Worm (Caenorhabditis elegans) whole organism, late embryonic: ENCODE results near the gene C13C4.6.

ENCODE experiments used
- ama-1 ChIP-seq: fragments of 150-350 bp; optimal IDR thresholded peaks from 2 replicates; lab custom pipeline; 2014
- dmd-4 ChIP-seq: sonication (generic microtip); optimal IDR thresholded peaks from 2 replicates; lab custom pipeline; 2016; ENCODE audit warnings: borderline replicate concordance, missing genetic modification characterization, missing compliant biosample characterization
- hlh-13 ChIP-seq: fragments of 200-800 bp; sonication (Bioruptor generic); optimal IDR thresholded peaks from 2 replicates; lab custom pipeline; 2018; ENCODE audit warnings: mild to moderate bottlenecking, missing genetic modification characterization, missing compliant biosample characterization
- lim-6 ChIP-seq: sonication (generic microtip); optimal IDR thresholded peaks from 2 replicates; lab custom pipeline; 2016; ENCODE audit warnings: missing genetic modification characterization, missing compliant biosample characterization
- lin-11 ChIP-seq: fragments of 200-800 bp; sonication (Bioruptor generic); optimal IDR thresholded peaks from 2 replicates; lab custom pipeline; 2018; ENCODE audit warnings: mild to moderate bottlenecking, missing genetic modification characterization, missing compliant biosample characterization
- nhr-11 ChIP-seq: fragments of 150-350 bp; optimal IDR thresholded peaks from 2 replicates; lab custom pipeline; 2014; ENCODE audit warnings: missing biosample characterization, missing genetic modification characterization
- nhr-232 ChIP-seq: sonication (generic microtip); optimal IDR thresholded peaks from 2 replicates; lab custom pipeline; 2016; ENCODE audit warnings: missing genetic modification characterization, missing compliant biosample characterization
- zip-5 ChIP-seq: sonication (generic microtip); optimal IDR thresholded peaks from 2 replicates; lab custom pipeline; 2016; ENCODE audit warnings: missing genetic modification characterization, missing compliant biosample characterization

DNA sequence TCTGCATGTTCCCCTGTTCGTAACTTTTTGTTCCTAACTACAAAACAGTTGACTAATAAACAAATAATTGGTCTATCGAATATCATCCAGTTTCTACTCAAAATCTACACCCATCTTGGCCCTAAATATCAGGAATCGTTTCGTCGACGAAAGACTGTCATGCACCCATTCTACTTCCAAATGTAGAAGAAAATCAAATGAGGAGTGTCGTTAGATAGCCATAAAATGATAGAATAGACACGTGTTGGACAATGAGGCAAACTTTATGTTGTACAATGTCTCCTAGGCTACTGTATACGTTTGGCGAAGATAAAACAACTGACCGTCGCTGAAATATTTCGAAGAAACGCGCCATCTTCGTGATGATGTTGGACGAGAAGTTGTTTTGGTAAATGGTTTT is 38.6 kb downstream of the C13C4.6 start:
- TF ChIP-seq lim-6 (tag; lab: Kevin White, UChicago) = no peak
- TF ChIP-seq nhr-11 = no peak
- no peak for TF ChIP-seq hlh-13 (GFP tag; lab: Kevin White, UChicago)
- TF ChIP-seq nhr-232 (tag; lab: Kevin White, UChicago) = no peak
- no peak for TF ChIP-seq lin-11 (tag; lab: Kevin White, UChicago)
- TF ChIP-seq dmd-4 (tag; lab: Kevin White, UChicago) = no peak
- no peak for TF ChIP-seq zip-5
- TF ChIP-seq ama-1 (lab: Kevin White, UChicago) = no peak
